Worm (Caenorhabditis elegans) whole organism, L1 larva: ENCODE measurements around the gene M151.1.
A peak's percentile ranks its signal among the peaks of the same experiment; 100 is the strongest.

Experiments used
- F16B12.6 ChIP-seq: fragments of 150-350 bp; optimal IDR thresholded peaks from 2 replicates; lab custom pipeline; 2014; ENCODE audit warnings: missing biosample characterization, missing genetic modification characterization
- Y116A8C.19 ChIP-seq: sonication (generic microtip); optimal IDR thresholded peaks from 2 replicates; lab custom pipeline; 2016; ENCODE audit warnings: missing compliant biosample characterization, missing genetic modification characterization, borderline replicate concordance
- alr-1 ChIP-seq: fragments of 200-800 bp; sonication (Bioruptor generic); optimal IDR thresholded peaks from 2 replicates; lab custom pipeline; 2018; ENCODE audit warnings: borderline replicate concordance, mild to moderate bottlenecking, missing genetic modification characterization, missing compliant biosample characterization
- ceh-8 ChIP-seq: fragments of 200-800 bp; sonication (Bioruptor generic); optimal IDR thresholded peaks from 2 replicates; lab custom pipeline; 2018; ENCODE audit warnings: mild to moderate bottlenecking, missing genetic modification characterization, moderate library complexity, missing compliant biosample characterization
- ceh-88 ChIP-seq: fragments of 200-800 bp; sonication (Bioruptor generic); IDR thresholded peaks from 2 replicates; pipeline ENCODE4 v1.3.6; 2022; ENCODE audit warnings: missing genetic modification characterization, missing compliant biosample characterization
- dsc-1 ChIP-seq: sonication (generic microtip); optimal IDR thresholded peaks from 2 replicates; lab custom pipeline; 2016; ENCODE audit warnings: mild to moderate bottlenecking, missing genetic modification characterization, missing compliant biosample characterization
- efl-1 ChIP-seq, 4 experiments: fragments of 150-350 bp; optimal IDR thresholded peaks in 3 of 4; peaks in 1 of 4; 1 replicate in 1 of 4; 2 replicates in 3 of 4; lab custom pipeline; 2014; ENCODE audit warnings: missing biosample characterization in 2 of 4, missing genetic modification characterization in 2 of 4, missing genetic modification reagents in 2 of 4
- egl-13 ChIP-seq: sonication (generic microtip); optimal IDR thresholded peaks from 2 replicates; lab custom pipeline; 2016; ENCODE audit warnings: missing genotype, missing genetic modification reagents, missing genetic modification characterization, missing compliant biosample characterization
- egl-27 ChIP-seq, 2 experiments: fragments of 150-350 bp in 1 of 2; sonication (generic microtip); optimal IDR thresholded peaks; 3 replicates each; lab custom pipeline; 2017 to 2018; ENCODE audit warnings: missing biosample characterization in 2 of 2, missing genetic modification characterization in 2 of 2, missing genetic modification reagents in 2 of 2
- elt-2 ChIP-seq: sonication (generic microtip); optimal IDR thresholded peaks from 2 replicates; lab custom pipeline; 2016; ENCODE audit warnings: missing genetic modification characterization, mild to moderate bottlenecking, inconsistent platforms, missing compliant biosample characterization, missing genetic modification reagents
- elt-3 ChIP-seq, 6 experiments: fragments of 150-350 bp in 1 of 6; sonication (generic microtip); optimal IDR thresholded peaks; 2 replicates each; lab custom pipeline; 2017 to 2018; ENCODE audit warnings: missing biosample characterization in 6 of 6, missing genetic modification characterization in 6 of 6, inconsistent platforms in 1 of 6
- ets-5 ChIP-seq: fragments of 200-800 bp; sonication (Bioruptor generic); IDR thresholded peaks from 2 replicates; pipeline ENCODE4 v1.3.6; 2022; ENCODE audit warnings: missing genetic modification characterization, missing compliant biosample characterization
- fkh-8 ChIP-seq: sonication (generic microtip); optimal IDR thresholded peaks from 2 replicates; lab custom pipeline; 2016; ENCODE audit warnings: mild to moderate bottlenecking, missing genetic modification characterization, missing compliant biosample characterization
- hlh-4 ChIP-seq: sonication (generic microtip); optimal IDR thresholded peaks from 2 replicates; lab custom pipeline; 2016; ENCODE audit warnings: mild to moderate bottlenecking, missing genetic modification characterization, missing compliant biosample characterization
- isw-1 ChIP-seq: fragments of 200-800 bp; sonication (Bioruptor generic); IDR thresholded peaks from 2 replicates; pipeline ENCODE4 v1.3.6; 2022; ENCODE audit warnings: missing genetic modification characterization, missing compliant biosample characterization
- jun-1 ChIP-seq: fragments of 150-350 bp; optimal IDR thresholded peaks from 2 replicates; lab custom pipeline; 2014; ENCODE audit warnings: missing biosample characterization, missing genetic modification reagents, missing genetic modification characterization
- lin-14 ChIP-seq: fragments of 200-800 bp; sonication (Bioruptor generic); optimal IDR thresholded peaks from 2 replicates; lab custom pipeline; 2018; ENCODE audit warnings: mild to moderate bottlenecking, missing genetic modification characterization, moderate library complexity, missing compliant biosample characterization
- lin-15B ChIP-seq: fragments of 150-350 bp; sonication (generic microtip); optimal IDR thresholded peaks from 3 replicates; lab custom pipeline; 2014; ENCODE audit warnings: missing biosample characterization, missing genetic modification characterization
- nhr-237 ChIP-seq: fragments of 150-350 bp; optimal IDR thresholded peaks from 2 replicates; lab custom pipeline; 2014; ENCODE audit warnings: missing biosample characterization, missing genetic modification characterization
- nhr-71 ChIP-seq: sonication (generic microtip); optimal IDR thresholded peaks from 2 replicates; lab custom pipeline; 2016; ENCODE audit warnings: mild to moderate bottlenecking, missing genetic modification characterization, moderate library complexity, missing compliant biosample characterization
- nhr-76 ChIP-seq: sonication (generic microtip); optimal IDR thresholded peaks from 2 replicates; lab custom pipeline; 2017; ENCODE audit warnings: missing biosample characterization, missing genetic modification characterization
- nhr-84 ChIP-seq: sonication (generic microtip); optimal IDR thresholded peaks from 2 replicates; lab custom pipeline; 2017; ENCODE audit warnings: missing biosample characterization, missing genetic modification characterization
- nhr-90 ChIP-seq: sonication (generic microtip); optimal IDR thresholded peaks from 2 replicates; lab custom pipeline; 2016; ENCODE audit warnings: mild to moderate bottlenecking, missing genetic modification characterization, missing compliant biosample characterization; ENCODE audit not compliant: poor library complexity
- pag-3 ChIP-seq: sonication (generic microtip); optimal IDR thresholded peaks from 2 replicates; lab custom pipeline; 2017; ENCODE audit warnings: missing genetic modification characterization, mild to moderate bottlenecking, missing compliant biosample characterization, antibody characterized with exemption, borderline replicate concordance; ENCODE audit not compliant: insufficient read depth
- skn-1 ChIP-seq: fragments of 150-350 bp; optimal IDR thresholded peaks from 2 replicates; lab custom pipeline; 2014; ENCODE audit warnings: missing biosample characterization, missing genetic modification characterization
- snpc-4 ChIP-seq: fragments of 150-350 bp; optimal IDR thresholded peaks from 2 replicates; lab custom pipeline; 2014; ENCODE audit warnings: missing biosample characterization, missing genetic modification characterization
- sox-4 ChIP-seq: sonication (generic microtip); optimal IDR thresholded peaks from 2 replicates; lab custom pipeline; 2016; ENCODE audit warnings: missing genetic modification characterization, missing compliant biosample characterization
- sup-37 ChIP-seq: fragments of 200-800 bp; sonication (Bioruptor generic); optimal IDR thresholded peaks from 2 replicates; lab custom pipeline; 2018; ENCODE audit warnings: mild to moderate bottlenecking, missing genetic modification characterization, missing compliant biosample characterization
- unc-62 ChIP-seq: fragments of 150-350 bp; optimal IDR thresholded peaks from 2 replicates; lab custom pipeline; 2014; ENCODE audit warnings: missing biosample characterization, missing genetic modification reagents, missing genetic modification characterization
- unc-86 ChIP-seq: sonication (generic microtip); optimal IDR thresholded peaks from 2 replicates; lab custom pipeline; 2016; ENCODE audit warnings: missing genetic modification characterization, missing compliant biosample characterization
- unc-98 ChIP-seq: fragments of 200-800 bp; sonication (Bioruptor generic); IDR thresholded peaks from 2 replicates; pipeline ENCODE4 v1.3.6; 2022; ENCODE audit warnings: missing genetic modification characterization, missing compliant biosample characterization
- xbp-1 ChIP-seq: sonication (generic microtip); optimal IDR thresholded peaks from 2 replicates; lab custom pipeline; 2016; ENCODE audit warnings: missing genetic modification characterization, missing compliant biosample characterization
- ztf-4 ChIP-seq: fragments of 150-350 bp; optimal IDR thresholded peaks from 2 replicates; lab custom pipeline; 2014; ENCODE audit warnings: missing biosample characterization, missing genetic modification characterization

M151.1 gene

ce11 chrII:3663796-3664195 is 22.5 kb downstream of the M151.1 start, which contains the start of gene F19B10.6:
F19B10.6 (minus strand) TSS chrII:3663896.
- no peak for TF ChIP-seq ztf-4
- no peak for TF ChIP-seq elt-2 (tag; lab: Kevin White, UChicago)
- no peak for TF ChIP-seq efl-1 (optimal IDR thresholded peaks at IDR 0.05; lab: Kevin White, UChicago)
- no peak for TF ChIP-seq efl-1 (GFP tag; optimal IDR thresholded peaks at IDR 0.05 in 1 of 2; lab: Kevin White, UChicago)

ce11 chrII:3664470-3664869 is 23.2 kb downstream of the M151.1 start, which contains the start of gene F19B10.3:
F19B10.3 (plus strand) TSS chrII:3664770.
- TF ChIP-seq efl-1 (optimal IDR thresholded peaks at IDR 0.05; lab: Kevin White, UChicago) (no peak), efl-1 (GFP tag; optimal IDR thresholded peaks at IDR 0.05 in 1 of 2; lab: Kevin White, UChicago) (peak in 1 of 2 experiments; percentile 29), ceh-88 (GFP tag; lab: Robert Waterston, UW) (no peak)

ce11 chrII:3665181-3665580 is 23.9 kb downstream of the M151.1 start:
- no peak for TF ChIP-seq sox-4 (tag; lab: Kevin White, UChicago)
- no peak for TF ChIP-seq dsc-1 (tag; lab: Kevin White, UChicago)
- TF ChIP-seq nhr-84 (tag; lab: Kevin White, UChicago), result no peak
- TF ChIP-seq alr-1, result no peak
- TF ChIP-seq ceh-8 (GFP tag; lab: Kevin White, UChicago), result no peak
- no peak for TF ChIP-seq skn-1 (tag; lab: Kevin White, UChicago)
- no peak for TF ChIP-seq elt-2 (tag; lab: Kevin White, UChicago)
- no peak for TF ChIP-seq elt-3 (tag; optimal IDR thresholded peaks at IDR 0.05; lab: Kevin White, UChicago)
- TF ChIP-seq pag-3 (tag; lab: Kevin White, UChicago), result no peak
- no peak for TF ChIP-seq xbp-1 (tag; lab: Kevin White, UChicago)
- TF ChIP-seq sup-37 (GFP tag; lab: Kevin White, UChicago), result no peak
- no peak for TF ChIP-seq nhr-71 (tag; lab: Kevin White, UChicago)
- no peak for TF ChIP-seq lin-14 (GFP tag; lab: Kevin White, UChicago)
- TF ChIP-seq nhr-237 (tag; lab: Kevin White, UChicago), result no peak
- TF ChIP-seq, all 84 proteins: peak for 0

- no peak for TF ChIP-seq lin-15B
- TF ChIP-seq F16B12.6 (tag; lab: Kevin White, UChicago), result no peak
- TF ChIP-seq unc-86, result no peak
- TF ChIP-seq nhr-90 (tag; lab: Kevin White, UChicago), result no peak
- TF ChIP-seq egl-27 (tag; optimal IDR thresholded peaks at IDR 0.05; lab: Kevin White, UChicago), result no peak
- no peak for TF ChIP-seq ets-5 (GFP tag; lab: Robert Waterston, UW)
- TF ChIP-seq fkh-8 (tag; lab: Kevin White, UChicago), result no peak
- TF ChIP-seq hlh-4 (tag; lab: Kevin White, UChicago), result no peak
- TF ChIP-seq Y116A8C.19 (tag; lab: Kevin White, UChicago), result no peak
These were observed 28.0 kb downstream of the M151.1 start, which contains the start of gene srx-97 for ce11 chrII:3669315-3669714. srx-97 (minus strand) TSS chrII:3669415.

ce11 chrII:3670956-3671355 is 29.7 kb downstream of the M151.1 start, which contains the start of gene srx-98:
srx-98 (minus strand) TSS chrII:3671056.
- TF ChIP-seq unc-62 (GFP tag; lab: Kevin White, UChicago) (no peak), nhr-76 (tag; lab: Kevin White, UChicago) (no peak), ceh-8 (GFP tag; lab: Kevin White, UChicago) (no peak), ztf-4 (no peak), skn-1 (tag; lab: Kevin White, UChicago) (no peak)

- TF ChIP-seq unc-98, result no peak
- no peak for TF ChIP-seq jun-1 (tag; lab: Kevin White, UChicago)
- no peak for TF ChIP-seq isw-1 (GFP tag; lab: Robert Waterston, UW)
- no peak for TF ChIP-seq snpc-4 (tag; lab: Kevin White, UChicago)
- TF ChIP-seq egl-13, result no peak
These were observed 32.2 kb downstream of the M151.1 start, which contains the start of gene sea-1 for ce11 chrII:3673493-3673892. sea-1 (minus strand) TSS chrII:3673593.
